Worm (Caenorhabditis elegans) whole organism, L3 larva: ENCODE results near the gene srw-145.

Experiments used
- R02D3.7 ChIP-seq: fragments of 150-350 bp; optimal IDR thresholded peaks from 2 replicates; lab custom pipeline; 2014; ENCODE audit warnings: missing biosample characterization, missing genetic modification characterization
- fkh-10 ChIP-seq: sonication (generic microtip); optimal IDR thresholded peaks from 2 replicates; lab custom pipeline; 2017; ENCODE audit warnings: missing biosample characterization, missing genetic modification reagents, missing genetic modification characterization
- lsy-12 ChIP-seq: sonication (generic microtip); optimal IDR thresholded peaks from 2 replicates; lab custom pipeline; 2016; ENCODE audit warnings: mild to moderate bottlenecking, missing genetic modification characterization, missing compliant biosample characterization
- mdl-1 ChIP-seq: fragments of 150-350 bp; optimal IDR thresholded peaks from 2 replicates; lab custom pipeline; 2014; ENCODE audit warnings: missing biosample characterization, missing genetic modification characterization
- nhr-12 ChIP-seq: fragments of 150-350 bp; optimal IDR thresholded peaks from 2 replicates; lab custom pipeline; 2014; ENCODE audit warnings: missing biosample characterization, missing genetic modification characterization
- nhr-67 ChIP-seq: fragments of 150-350 bp; optimal IDR thresholded peaks from 2 replicates; lab custom pipeline; 2014; ENCODE audit warnings: missing biosample characterization, missing genetic modification characterization
- tbx-2 ChIP-seq: sonication (generic microtip); optimal IDR thresholded peaks from 2 replicates; lab custom pipeline; 2016; ENCODE audit warnings: mild to moderate bottlenecking, missing genetic modification characterization, missing compliant biosample characterization

ce11 chrV:13957691-13958090 is 20.7 kb downstream of the srw-145 start:
- TF ChIP-seq nhr-12 (tag; lab: Kevin White, UChicago): no peak
- TF ChIP-seq R02D3.7: no peak
- TF ChIP-seq mdl-1 (tag; lab: Kevin White, UChicago): no peak
- TF ChIP-seq tbx-2: no peak
- no peak for TF ChIP-seq lsy-12 (tag; lab: Kevin White, UChicago)
- TF ChIP-seq nhr-67 (tag; lab: Kevin White, UChicago): no peak
- no peak for TF ChIP-seq fkh-10 (GFP tag; lab: Kevin White, UChicago)
